Worm (Caenorhabditis elegans): ENCODE measurements around the gene Y69H2.10.

Y69H2.10 gene

DNA sequence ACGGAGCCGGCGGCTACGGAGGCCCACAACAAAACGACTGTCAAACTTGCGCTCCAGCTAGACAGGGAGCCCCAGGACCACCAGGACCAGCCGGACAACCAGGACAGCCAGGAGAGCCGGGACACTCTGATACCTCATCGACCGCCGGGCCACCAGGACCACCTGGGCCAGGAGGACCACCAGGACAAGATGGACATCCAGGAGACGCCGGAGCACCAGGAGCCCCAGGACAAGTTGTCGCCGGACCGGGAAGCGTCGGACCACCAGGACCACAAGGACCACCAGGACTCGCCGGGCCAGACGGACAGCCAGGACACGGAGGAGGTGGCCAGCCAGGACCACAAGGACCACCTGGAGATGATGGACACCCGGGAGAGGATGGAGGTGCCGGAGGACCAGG, 31.0 kb upstream of the Y69H2.10 start:
- no peak for TF ChIP-seq K12H6.12 (tag; optimal IDR thresholded peaks at IDR 0.05)
- TF ChIP-seq ceh-58 (GFP tag; IDR thresholded peaks at IDR 0.05), result no peak
- TF ChIP-seq snpc-1.1 (tag; optimal IDR thresholded peaks at IDR 0.05; ENCODE audit: insufficient read depth), result no peak
- no peak for TF ChIP-seq tlf-1 (GFP tag; optimal IDR thresholded peaks at IDR 0.05)
- no peak for TF ChIP-seq attf-5 (GFP tag; optimal IDR thresholded peaks at IDR 0.05)
- no peak for TF ChIP-seq Y53G8AR.9 (GFP tag; conservative IDR thresholded peaks at IDR 0.05)
- TF ChIP-seq K11D2.4 (GFP tag; IDR thresholded peaks at IDR 0.05), result 0 out of 2 replicates have a peak, but pooled peaks have one; percentile 14
- TF ChIP-seq zfh-2 (GFP tag; conservative IDR thresholded peaks at IDR 0.05), result peak; percentile 93
- TF ChIP-seq dox-1 (GFP tag; IDR thresholded peaks at IDR 0.05), result peak; percentile 23; the same call in 1 of the 2 replicates
- 0 out of 2 replicates have a peak, but pooled peaks have one; percentile 75 for TF ChIP-seq lin-26 (GFP tag; IDR thresholded peaks at IDR 0.05)
- no peak for TF ChIP-seq lir-1 (GFP tag; conservative IDR thresholded peaks at IDR 0.05)
- TF ChIP-seq rcor-1 (GFP tag; IDR thresholded peaks at IDR 0.05), result no peak
- peak; percentile 96 for TF ChIP-seq egrh-3 (GFP tag; IDR thresholded peaks at IDR 0.05)
- peak; percentile 27; the same call in 1 of the 2 replicates for TF ChIP-seq mcd-1 (GFP tag; IDR thresholded peaks at IDR 0.05)
- TF ChIP-seq aptf-2 (GFP tag; conservative IDR thresholded peaks at IDR 0.05), result no peak
- TF ChIP-seq T07F8.4 (tag; optimal IDR thresholded peaks at IDR 0.05), result no peak
- no peak for TF ChIP-seq T26A5.8 (tag; optimal IDR thresholded peaks at IDR 0.05)
- TF ChIP-seq mes-4 (tag; optimal IDR thresholded peaks at IDR 0.05), result no peak
- no peak for TF ChIP-seq ztf-18 (tag; optimal IDR thresholded peaks at IDR 0.05)

DNA sequence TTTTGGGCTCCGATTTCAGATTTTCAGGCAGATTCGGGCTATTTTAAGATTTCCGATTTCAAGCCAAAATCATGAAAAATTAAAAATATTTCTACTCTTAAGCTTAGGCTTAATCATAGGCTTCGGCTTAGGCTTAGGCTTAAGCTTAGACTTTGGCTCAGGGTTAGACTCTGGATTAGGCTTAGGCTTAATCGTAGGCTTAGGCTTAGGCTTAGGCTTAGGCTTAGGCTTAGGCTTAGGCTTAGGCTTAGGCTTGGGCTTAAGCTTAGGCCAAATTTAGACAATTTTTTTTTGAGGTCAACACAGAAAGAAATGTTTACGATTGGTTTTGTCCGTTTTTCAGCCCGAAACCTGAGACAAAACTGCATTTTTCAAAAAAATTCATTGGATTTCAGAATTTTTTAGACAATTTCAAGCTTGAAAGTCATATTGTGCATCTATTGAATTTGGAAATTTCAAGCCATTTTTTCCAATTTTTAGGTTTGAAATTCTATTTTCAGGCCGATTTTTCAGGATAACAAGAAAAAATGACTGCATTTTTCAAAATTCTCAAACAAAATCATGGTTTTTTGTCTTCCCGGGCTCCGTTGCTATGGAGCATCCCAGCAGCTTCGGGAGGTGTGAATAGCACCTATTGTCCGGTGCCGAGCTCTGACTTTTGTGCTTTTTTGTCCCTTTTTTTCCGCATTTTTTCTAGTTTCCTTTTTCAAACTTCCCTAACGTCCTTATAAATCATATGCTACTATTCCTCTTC, 30.3 kb upstream of the Y69H2.10 start, which contains the start of gene egas-1:
Gene egas-1, plus strand, starts transcription at position 704 of the 754 bp plus-strand sequence.
- no peak for TF ChIP-seq chd-7 (tag; optimal IDR thresholded peaks at IDR 0.05)
- no peak for TF ChIP-seq K12H6.12 (tag; optimal IDR thresholded peaks at IDR 0.05)
- no peak for TF ChIP-seq ceh-58 (GFP tag; IDR thresholded peaks at IDR 0.05)
- TF ChIP-seq sptf-2 (GFP tag; optimal IDR thresholded peaks at IDR 0.05), result no peak
- TF ChIP-seq F57A8.1 (GFP tag; optimal IDR thresholded peaks at IDR 0.05), result no peak
- TF ChIP-seq lin-26 (GFP tag; IDR thresholded peaks at IDR 0.05), result peak; percentile 88
- TF ChIP-seq hmg-20 (GFP tag; IDR thresholded peaks at IDR 0.05), result no peak
- no peak for TF ChIP-seq lag-1 (GFP tag; IDR thresholded peaks at IDR 0.05)
- TF ChIP-seq ztf-26 (tag; optimal IDR thresholded peaks at IDR 0.05), result peak; percentile 61
- TF ChIP-seq ceh-40 (GFP tag; IDR thresholded peaks at IDR 0.05), result no peak
- TF ChIP-seq lin-40 (tag; optimal IDR thresholded peaks at IDR 0.05), result peak; percentile 42
- TF ChIP-seq F39B2.1 (GFP tag; IDR thresholded peaks at IDR 0.05), result 0 out of 2 replicates have a peak, but pooled peaks have one; percentile 16
- TF ChIP-seq aptf-2 (GFP tag; conservative IDR thresholded peaks at IDR 0.05), result no peak
- TF ChIP-seq bed-1 (GFP tag; IDR thresholded peaks at IDR 0.05), result peak; percentile 95
- TF ChIP-seq ztf-3 (GFP tag; optimal IDR thresholded peaks at IDR 0.05), result no peak
- no peak for TF ChIP-seq snpc-3.4 (tag; optimal IDR thresholded peaks at IDR 0.05)
- TF ChIP-seq nhr-27 (tag; optimal IDR thresholded peaks at IDR 0.05), result peak; percentile 59
- TF ChIP-seq ama-1 (optimal IDR thresholded peaks at IDR 0.05), result peak; percentile 67
- TF ChIP-seq ama-1 (GFP tag; optimal IDR thresholded peaks at IDR 0.05), result peak in 1 of 2 experiments; percentile 13
- no peak for TF ChIP-seq hrde-1 (tag; optimal IDR thresholded peaks at IDR 0.05; ENCODE audit: borderline replicate concordance)
- TF ChIP-seq repo-1 (tag; optimal IDR thresholded peaks at IDR 0.05), result peak; percentile 36
- TF ChIP-seq athp-1 (tag; optimal IDR thresholded peaks at IDR 0.05), result no peak
- TF ChIP-seq madf-8 (GFP tag; conservative IDR thresholded peaks at IDR 0.05), result no peak
- no peak for TF ChIP-seq rpc-1 (optimal IDR thresholded peaks at IDR 0.05)
- TF ChIP-seq rpc-1 (tag; optimal IDR thresholded peaks at IDR 0.05), result no peak
- no peak for TF ChIP-seq F23B12.7 (tag; optimal IDR thresholded peaks at IDR 0.05; ENCODE audit: insufficient read depth)
- TF ChIP-seq Y67H2A.10 (GFP tag; conservative IDR thresholded peaks at IDR 0.05), result no peak

Data from whole organism, young adult.